Worm (Caenorhabditis elegans): ENCODE data around the gene kbp-3.

kbp-3 gene

DNA sequence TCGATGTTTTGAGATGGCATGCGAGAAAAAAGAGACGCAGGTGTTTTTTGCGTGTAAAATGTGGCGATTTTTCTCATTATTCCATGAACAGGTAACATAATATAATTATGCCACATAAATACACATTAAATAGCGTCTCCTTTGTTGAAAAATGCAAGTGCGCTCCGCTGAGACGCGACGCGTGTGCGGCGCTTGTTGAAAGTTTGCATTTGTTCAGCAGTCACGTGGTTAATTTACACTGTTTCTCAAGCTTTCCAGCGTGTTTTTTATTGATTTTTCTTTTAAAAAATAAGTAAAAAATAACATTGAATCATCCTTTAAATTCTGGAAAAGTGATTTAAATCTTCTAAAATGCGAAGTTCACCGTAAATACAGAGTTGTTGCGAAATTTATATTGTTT is 9.7 kb upstream of the kbp-3 start:
- TF ChIP-seq pat-9 (tag; optimal IDR thresholded peaks at IDR 0.05) (no peak), dve-1 (tag; optimal IDR thresholded peaks at IDR 0.05) (peak; percentile 48), elt-2 (tag; optimal IDR thresholded peaks at IDR 0.05) (peak; percentile 33), Y22D7AL.16 (tag; optimal IDR thresholded peaks at IDR 0.05) (no peak), rnt-1 (tag; optimal IDR thresholded peaks at IDR 0.05) (peak; percentile 11), eyg-1 (tag; optimal IDR thresholded peaks at IDR 0.05) (no peak), sox-2 (GFP tag; IDR thresholded peaks at IDR 0.05) (no peak; the same call in 1 of the 2 replicates), nhr-11 (tag; optimal IDR thresholded peaks at IDR 0.05) (no peak), ama-1 (optimal IDR thresholded peaks at IDR 0.05) (no peak), ceh-14 (tag; optimal IDR thresholded peaks at IDR 0.05) (peak; percentile 5), tbx-2 (tag; optimal IDR thresholded peaks at IDR 0.05) (peak; percentile 47), ceh-22 (tag; optimal IDR thresholded peaks at IDR 0.05) (no peak), pha-4 (tag; optimal IDR thresholded peaks at IDR 0.05) (no peak), ceh-31 (tag; optimal IDR thresholded peaks at IDR 0.05) (peak; percentile 71), ceh-18 (tag; optimal IDR thresholded peaks at IDR 0.05) (no peak), pag-3 (tag; optimal IDR thresholded peaks at IDR 0.05; ENCODE audit: borderline replicate concordance) (no peak), nfya-1 (tag; optimal IDR thresholded peaks at IDR 0.05) (peak; percentile 78), unc-86 (tag; optimal IDR thresholded peaks at IDR 0.05) (no peak), ztf-16 (tag; optimal IDR thresholded peaks at IDR 0.05) (no peak), ceh-30 (tag; optimal IDR thresholded peaks at IDR 0.05) (peak; percentile 89), pax-1 (tag; optimal IDR thresholded peaks at IDR 0.05) (peak; percentile 60), hlh-30 (tag; optimal IDR thresholded peaks at IDR 0.05; ENCODE audit: insufficient read depth) (peak; percentile 97), ref-2 (tag; optimal IDR thresholded peaks at IDR 0.05) (no peak), unc-42 (tag; optimal IDR thresholded peaks at IDR 0.05) (peak; percentile 95), ceh-2 (tag; optimal IDR thresholded peaks at IDR 0.05) (peak; percentile 45), ceh-34 (tag; optimal IDR thresholded peaks at IDR 0.05) (peak; percentile 52), ttx-3 (tag; optimal IDR thresholded peaks at IDR 0.05) (peak; percentile 25), ceh-24 (tag; optimal IDR thresholded peaks at IDR 0.05) (no peak), pha-2 (tag; optimal IDR thresholded peaks at IDR 0.05) (peak; percentile 2), syd-9 (tag; optimal IDR thresholded peaks at IDR 0.05) (no peak), hlh-6 (tag; optimal IDR thresholded peaks at IDR 0.05) (no peak), ceh-48 (tag; optimal IDR thresholded peaks at IDR 0.05) (peak; percentile 39)

DNA sequence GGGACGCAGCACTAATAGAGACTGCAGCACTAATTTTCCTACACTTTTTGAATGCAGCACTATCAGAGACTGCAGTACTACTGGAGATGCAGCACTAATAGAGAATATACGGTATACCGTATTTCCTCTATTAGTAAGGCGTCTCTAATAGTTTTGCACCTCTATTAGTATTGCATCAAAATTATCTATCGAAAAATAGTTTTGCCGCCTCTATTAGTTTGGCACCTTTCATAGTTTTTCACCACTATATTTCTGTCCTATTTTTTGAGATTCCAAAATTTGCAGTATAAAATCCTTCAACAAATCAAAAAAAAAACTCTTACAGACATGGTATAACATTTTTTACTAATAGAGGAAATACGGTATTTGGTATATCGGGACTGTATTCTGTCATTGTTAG is 3.9 kb upstream of the kbp-3 start:
- no peak for TF ChIP-seq hlh-13 (GFP tag; optimal IDR thresholded peaks at IDR 0.05)
- no peak for TF ChIP-seq ahr-1 (tag; optimal IDR thresholded peaks at IDR 0.05)
- TF ChIP-seq nfya-1 (tag; optimal IDR thresholded peaks at IDR 0.05), result no peak
- no peak for TF ChIP-seq unc-86 (tag; optimal IDR thresholded peaks at IDR 0.05)
- TF ChIP-seq odd-2 (tag; optimal IDR thresholded peaks at IDR 0.05), result no peak
- no peak for TF ChIP-seq nhr-11 (tag; optimal IDR thresholded peaks at IDR 0.05)
- TF ChIP-seq ceh-22 (tag; optimal IDR thresholded peaks at IDR 0.05), result no peak
- TF ChIP-seq elt-4 (tag; optimal IDR thresholded peaks at IDR 0.05), result no peak
- TF ChIP-seq rnt-1 (tag; optimal IDR thresholded peaks at IDR 0.05), result no peak

DNA sequence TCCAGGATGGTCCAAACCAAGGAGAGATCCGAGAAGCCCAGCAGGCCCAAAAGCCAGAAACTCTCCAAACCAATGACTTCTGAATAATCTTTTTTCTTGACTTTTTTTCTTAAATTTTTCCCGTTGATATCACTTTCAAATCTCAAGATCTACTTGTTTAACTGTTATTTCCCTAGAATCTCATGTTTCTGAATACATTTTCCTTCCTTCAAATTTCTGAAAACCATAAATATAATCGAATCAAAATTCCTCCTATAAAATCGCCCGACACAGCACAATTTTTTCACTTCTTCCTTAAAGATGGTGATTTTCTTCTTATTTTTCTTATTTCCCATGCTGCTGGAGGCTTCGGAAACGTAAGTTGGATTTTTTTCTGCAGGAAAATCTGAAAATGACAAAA is 1.7 kb downstream of the kbp-3 start, which contains the start of gene F26H11.8:
F26H11.8 (plus strand) TSS at position 301 of the 400 bp plus-strand sequence.
- no peak for TF ChIP-seq ref-2 (tag; optimal IDR thresholded peaks at IDR 0.05)

DNA sequence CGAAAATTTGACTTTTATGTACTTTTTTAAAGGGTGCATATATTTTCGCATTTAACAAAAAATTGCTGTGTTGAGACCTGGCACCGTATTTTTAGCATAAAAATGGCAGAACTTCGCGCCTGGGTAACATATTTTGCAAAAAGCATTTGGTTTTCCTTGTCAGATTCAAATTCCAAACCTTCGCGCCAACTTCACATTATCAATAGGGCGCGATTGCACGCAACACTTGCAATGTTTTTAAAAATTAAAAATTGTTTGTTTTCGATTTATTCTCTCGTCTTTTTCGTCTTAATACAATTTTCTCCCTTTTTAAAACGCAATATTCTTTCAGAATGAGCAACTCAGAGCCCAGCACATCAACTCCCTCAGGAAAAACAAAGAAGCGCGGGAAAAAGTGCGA is 6.2 kb downstream of the kbp-3 start, which contains the start of gene mes-2:
mes-2 (plus strand) TSS at position 330 of the 400 bp plus-strand sequence.
- TF ChIP-seq ztf-16 (tag; optimal IDR thresholded peaks at IDR 0.05) (no peak), dve-1 (tag; optimal IDR thresholded peaks at IDR 0.05) (peak; percentile 33), elt-4 (tag; optimal IDR thresholded peaks at IDR 0.05) (no peak), pha-4 (tag; optimal IDR thresholded peaks at IDR 0.05) (no peak), ceh-45 (GFP tag; IDR thresholded peaks at IDR 0.05) (no peak), eyg-1 (tag; optimal IDR thresholded peaks at IDR 0.05) (no peak), K09A11.1 (tag; optimal IDR thresholded peaks at IDR 0.05; ENCODE audit: insufficient read depth) (no peak), elt-2 (tag; optimal IDR thresholded peaks at IDR 0.05) (peak; percentile 12), ceh-30 (tag; optimal IDR thresholded peaks at IDR 0.05) (peak; percentile 11), tbx-2 (tag; optimal IDR thresholded peaks at IDR 0.05) (peak; percentile 27), che-1 (tag; optimal IDR thresholded peaks at IDR 0.05) (peak; percentile 0), pat-9 (tag; optimal IDR thresholded peaks at IDR 0.05) (no peak), C38D4.7 (GFP tag; optimal IDR thresholded peaks at IDR 0.05) (no peak), ceh-18 (tag; optimal IDR thresholded peaks at IDR 0.05) (no peak), pha-2 (tag; optimal IDR thresholded peaks at IDR 0.05) (no peak), pqm-1 (tag; optimal IDR thresholded peaks at IDR 0.05) (no peak), nhr-232 (tag; optimal IDR thresholded peaks at IDR 0.05) (no peak), unc-55 (GFP tag; optimal IDR thresholded peaks at IDR 0.05) (peak; percentile 13), rnt-1 (tag; optimal IDR thresholded peaks at IDR 0.05) (no peak), lin-11 (tag; optimal IDR thresholded peaks at IDR 0.05) (no peak), sox-2 (GFP tag; IDR thresholded peaks at IDR 0.05) (no peak), madf-2 (tag; optimal IDR thresholded peaks at IDR 0.05) (no peak), ttx-3 (tag; optimal IDR thresholded peaks at IDR 0.05) (no peak), unc-86 (tag; optimal IDR thresholded peaks at IDR 0.05) (no peak), hlh-30 (tag; optimal IDR thresholded peaks at IDR 0.05; ENCODE audit: insufficient read depth) (no peak), ceh-31 (tag; optimal IDR thresholded peaks at IDR 0.05) (peak; percentile 17), ceh-2 (tag; optimal IDR thresholded peaks at IDR 0.05) (no peak)
